Worm (Caenorhabditis elegans): ENCODE results near the gene eif-3.F.

Gene eif-3.F

DNA sequence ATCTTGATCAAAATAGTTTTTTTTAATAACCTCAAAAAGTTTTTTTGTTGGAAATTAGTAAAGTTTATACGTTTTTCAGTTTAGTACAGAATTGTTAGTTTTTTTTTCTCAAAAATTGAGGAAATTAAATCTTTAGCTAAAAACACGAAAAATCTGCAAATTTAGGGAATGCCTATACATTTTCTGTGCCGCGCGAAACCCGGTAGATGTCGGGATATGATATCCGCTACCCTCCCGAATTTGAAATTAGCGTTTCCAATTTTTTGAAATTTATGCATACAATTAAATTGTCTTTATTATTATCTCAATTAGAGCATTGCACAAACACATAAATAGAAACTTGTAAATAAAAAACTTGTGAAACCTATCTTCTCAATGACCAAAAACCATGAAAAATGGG lies 1.6 kb downstream of the eif-3.F start:
- TF ChIP-seq hnd-1 (tag; optimal IDR thresholded peaks at IDR 0.05) (no peak), tra-4 (tag; optimal IDR thresholded peaks at IDR 0.05) (no peak), ama-1 (optimal IDR thresholded peaks at IDR 0.05) (no peak), ets-7 (tag; optimal IDR thresholded peaks at IDR 0.05) (no peak), tbx-11 (GFP tag; IDR thresholded peaks at IDR 0.05) (no peak), aly-1 (tag; optimal IDR thresholded peaks at IDR 0.05) (no peak), B0310.2 (tag; optimal IDR thresholded peaks at IDR 0.05) (no peak), flt-1 (GFP tag; IDR thresholded peaks at IDR 0.05) (no peak), pes-1 (GFP tag; IDR thresholded peaks at IDR 0.05) (no peak), F13C5.2 (tag; optimal IDR thresholded peaks at IDR 0.05) (no peak), tbx-37 (GFP tag; conservative IDR thresholded peaks at IDR 0.05) (no peak), ceh-36 (tag; optimal IDR thresholded peaks at IDR 0.05) (no peak), sea-1 (GFP tag; conservative IDR thresholded peaks at IDR 0.05) (no peak), hmbx-1 (tag; optimal IDR thresholded peaks at IDR 0.05) (no peak), scrt-1 (GFP tag; IDR thresholded peaks at IDR 0.05) (no peak), hmg-4 (GFP tag; optimal IDR thresholded peaks at IDR 0.05) (no peak), ceh-13 (GFP tag; optimal IDR thresholded peaks at IDR 0.05) (no peak)

ce11 chrII:9333714-9334113 lies 2.3 kb downstream of the eif-3.F start, which contains the start of gene scp-1:
Gene scp-1 (plus strand): TSS chrII:9334014.
- TF ChIP-seq B0310.2 (tag; optimal IDR thresholded peaks at IDR 0.05) (no peak), hmbx-1 (tag; optimal IDR thresholded peaks at IDR 0.05) (no peak), tra-4 (tag; optimal IDR thresholded peaks at IDR 0.05) (no peak), scrt-1 (GFP tag; IDR thresholded peaks at IDR 0.05) (no peak), pes-1 (GFP tag; IDR thresholded peaks at IDR 0.05) (no peak), tbx-37 (GFP tag; conservative IDR thresholded peaks at IDR 0.05) (no peak), hmg-4 (GFP tag; optimal IDR thresholded peaks at IDR 0.05) (no peak), ets-7 (tag; optimal IDR thresholded peaks at IDR 0.05) (no peak), sea-1 (GFP tag; conservative IDR thresholded peaks at IDR 0.05) (no peak), ama-1 (optimal IDR thresholded peaks at IDR 0.05) (no peak), ceh-36 (tag; optimal IDR thresholded peaks at IDR 0.05) (no peak), flt-1 (GFP tag; IDR thresholded peaks at IDR 0.05) (no peak)

DNA sequence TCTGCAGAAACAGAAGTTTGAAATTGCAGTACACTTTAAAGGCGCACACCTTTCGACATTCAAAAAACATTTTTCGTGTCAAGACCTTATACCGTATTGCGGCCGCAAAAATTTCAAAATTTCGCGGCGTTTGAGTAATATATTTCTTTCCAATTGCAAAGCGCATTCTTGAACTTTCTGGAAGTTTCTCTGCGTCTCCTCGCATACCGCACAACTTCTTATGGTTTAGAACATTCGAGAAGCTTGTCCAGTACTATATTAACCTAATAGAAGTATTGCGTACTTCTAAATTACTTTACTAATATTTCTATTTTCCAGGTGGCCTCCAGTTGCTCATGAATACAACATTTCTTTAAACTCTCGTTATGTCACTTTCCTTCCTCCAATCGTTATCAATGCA lies 5.2 kb downstream of the eif-3.F start:
- TF ChIP-seq tra-4 (tag; optimal IDR thresholded peaks at IDR 0.05) (no peak), ama-1 (optimal IDR thresholded peaks at IDR 0.05) (no peak), hmbx-1 (tag; optimal IDR thresholded peaks at IDR 0.05) (no peak), B0310.2 (tag; optimal IDR thresholded peaks at IDR 0.05) (no peak)

ce11 chrII:9338859-9339258 lies 7.4 kb downstream of the eif-3.F start, which contains the start of gene ttll-12:
Gene ttll-12 (plus strand): TSS chrII:9338997.
- TF ChIP-seq scrt-1 (GFP tag; IDR thresholded peaks at IDR 0.05) (no peak), hnd-1 (tag; optimal IDR thresholded peaks at IDR 0.05) (no peak), B0310.2 (tag; optimal IDR thresholded peaks at IDR 0.05) (no peak), F13C5.2 (tag; optimal IDR thresholded peaks at IDR 0.05) (no peak), ama-1 (optimal IDR thresholded peaks at IDR 0.05) (no peak), tbx-11 (GFP tag; IDR thresholded peaks at IDR 0.05) (no peak), ceh-36 (tag; optimal IDR thresholded peaks at IDR 0.05) (no peak)

ce11 chrII:9343955-9344354 lies 12.5 kb downstream of the eif-3.F start:
- TF ChIP-seq tra-4 (tag; optimal IDR thresholded peaks at IDR 0.05) (no peak), aly-1 (tag; optimal IDR thresholded peaks at IDR 0.05) (no peak), ceh-36 (tag; optimal IDR thresholded peaks at IDR 0.05) (no peak), sea-1 (GFP tag; conservative IDR thresholded peaks at IDR 0.05) (no peak), hmbx-1 (tag; optimal IDR thresholded peaks at IDR 0.05) (no peak), flt-1 (GFP tag; IDR thresholded peaks at IDR 0.05) (no peak), ceh-13 (GFP tag; optimal IDR thresholded peaks at IDR 0.05) (no peak), tbx-37 (GFP tag; conservative IDR thresholded peaks at IDR 0.05) (no peak), hnd-1 (tag; optimal IDR thresholded peaks at IDR 0.05) (no peak), F13C5.2 (tag; optimal IDR thresholded peaks at IDR 0.05) (no peak)

ce11 chrII:9345116-9345515 lies 13.7 kb downstream of the eif-3.F start:
- TF ChIP-seq ets-7 (tag; optimal IDR thresholded peaks at IDR 0.05): no peak
- no peak for TF ChIP-seq aly-1 (tag; optimal IDR thresholded peaks at IDR 0.05)
- no peak for TF ChIP-seq B0310.2 (tag; optimal IDR thresholded peaks at IDR 0.05)
- TF ChIP-seq flt-1 (GFP tag; IDR thresholded peaks at IDR 0.05): no peak
- TF ChIP-seq tra-4 (tag; optimal IDR thresholded peaks at IDR 0.05): no peak
- TF ChIP-seq scrt-1 (GFP tag; IDR thresholded peaks at IDR 0.05): no peak
- no peak for TF ChIP-seq hmg-4 (GFP tag; optimal IDR thresholded peaks at IDR 0.05)
- no peak for TF ChIP-seq F13C5.2 (tag; optimal IDR thresholded peaks at IDR 0.05)
- no peak for TF ChIP-seq ceh-13 (GFP tag; optimal IDR thresholded peaks at IDR 0.05)
- no peak for TF ChIP-seq tbx-37 (GFP tag; conservative IDR thresholded peaks at IDR 0.05)
- no peak for TF ChIP-seq pes-1 (GFP tag; IDR thresholded peaks at IDR 0.05)
- TF ChIP-seq ama-1 (optimal IDR thresholded peaks at IDR 0.05): no peak
- no peak for TF ChIP-seq sea-1 (GFP tag; conservative IDR thresholded peaks at IDR 0.05)
- TF ChIP-seq ceh-36 (tag; optimal IDR thresholded peaks at IDR 0.05): no peak
- TF ChIP-seq tbx-11 (GFP tag; IDR thresholded peaks at IDR 0.05): no peak
- no peak for TF ChIP-seq hmbx-1 (tag; optimal IDR thresholded peaks at IDR 0.05)

DNA sequence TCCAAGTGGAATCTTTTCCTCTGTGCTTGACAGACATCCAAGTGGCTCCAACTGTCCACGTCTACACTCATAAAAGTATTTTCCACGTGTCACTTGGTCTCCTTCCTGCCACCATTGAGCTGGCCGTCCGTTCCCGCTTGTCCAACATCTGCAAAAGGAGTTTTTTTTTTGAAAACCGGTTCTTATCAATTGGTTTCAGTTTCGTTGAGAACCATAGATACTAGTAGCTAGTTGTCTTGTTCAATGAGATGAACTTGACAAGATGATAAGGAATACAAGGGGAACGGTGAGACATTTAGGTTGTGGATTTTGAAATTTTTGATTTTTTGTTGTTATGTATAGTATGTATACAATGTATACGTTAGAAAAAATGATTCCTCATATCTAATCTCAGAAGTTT lies 14.4 kb downstream of the eif-3.F start:
- TF ChIP-seq tbx-11 (GFP tag; IDR thresholded peaks at IDR 0.05): no peak
- TF ChIP-seq ceh-36 (tag; optimal IDR thresholded peaks at IDR 0.05): no peak
- TF ChIP-seq hmbx-1 (tag; optimal IDR thresholded peaks at IDR 0.05): no peak
- TF ChIP-seq tra-4 (tag; optimal IDR thresholded peaks at IDR 0.05): no peak
- TF ChIP-seq B0310.2 (tag; optimal IDR thresholded peaks at IDR 0.05): no peak
- TF ChIP-seq hnd-1 (tag; optimal IDR thresholded peaks at IDR 0.05): no peak
- TF ChIP-seq aly-1 (tag; optimal IDR thresholded peaks at IDR 0.05): no peak
- TF ChIP-seq sea-1 (GFP tag; conservative IDR thresholded peaks at IDR 0.05): no peak
- no peak for TF ChIP-seq hmg-4 (GFP tag; optimal IDR thresholded peaks at IDR 0.05)
- TF ChIP-seq ceh-13 (GFP tag; optimal IDR thresholded peaks at IDR 0.05): no peak
- no peak for TF ChIP-seq F13C5.2 (tag; optimal IDR thresholded peaks at IDR 0.05)
- no peak for TF ChIP-seq pes-1 (GFP tag; IDR thresholded peaks at IDR 0.05)
- TF ChIP-seq ama-1 (optimal IDR thresholded peaks at IDR 0.05): no peak
- TF ChIP-seq flt-1 (GFP tag; IDR thresholded peaks at IDR 0.05): no peak

- TF ChIP-seq tbx-37 (GFP tag; conservative IDR thresholded peaks at IDR 0.05) (no peak), sea-1 (GFP tag; conservative IDR thresholded peaks at IDR 0.05) (0 out of 2 replicates have a peak, but pooled peaks have one; percentile 44), ceh-36 (tag; optimal IDR thresholded peaks at IDR 0.05) (no peak)
These were observed 15.0 kb downstream of the eif-3.F start, which contains the start of gene F42A8.1 for ce11 chrII:9346490-9346889. Gene F42A8.1 (minus strand): TSS chrII:9346590.
